Fruit fly (Drosophila melanogaster) whole organism, embryonic: ENCODE results near the gene Gnmt.

Experiments used
- ATbp ChIP-seq: fragments of 200-800 bp; sonication (Bioruptor generic); optimal IDR thresholded peaks from 2 replicates; lab custom pipeline; 2017; ENCODE audit warnings: missing biosample characterization, mild to moderate bottlenecking, missing genetic modification characterization, missing genetic modification reagents
- Blimp-1 ChIP-seq: fragments of 200-800 bp; sonication (Bioruptor generic); optimal IDR thresholded peaks from 3 replicates; lab custom pipeline; 2018; ENCODE audit warnings: missing biosample characterization, missing genetic modification characterization, mild to moderate bottlenecking, moderate library complexity, missing genetic modification reagents
- CG10147 ChIP-seq: fragments of 200-800 bp; sonication (Bioruptor generic); optimal IDR thresholded peaks from 2 replicates; lab custom pipeline; 2019; ENCODE audit warnings: missing biosample characterization, mild to moderate bottlenecking, missing genetic modification characterization, moderate library complexity
- CG10209 ChIP-seq: fragments of 200-800 bp; sonication (Bioruptor generic); optimal IDR thresholded peaks from 3 replicates; lab custom pipeline; 2017; ENCODE audit warnings: missing biosample characterization, mild to moderate bottlenecking, missing genetic modification characterization, missing genetic modification reagents
- CG10321 ChIP-seq: fragments of 200-800 bp; sonication (Bioruptor generic); IDR thresholded peaks from 2 replicates; pipeline ENCODE4 v1.3.6; 2022; ENCODE audit warnings: missing biosample characterization, missing genetic modification characterization
- CG10431 ChIP-seq: fragments of 200-800 bp; sonication (Bioruptor generic); optimal IDR thresholded peaks from 3 replicates; lab custom pipeline; 2018; ENCODE audit warnings: missing biosample characterization, mild to moderate bottlenecking, missing genetic modification characterization
- CG10462 ChIP-seq: fragments of 200-800 bp; sonication (Bioruptor generic); optimal IDR thresholded peaks from 2 replicates; lab custom pipeline; 2016; ENCODE audit warnings: missing biosample characterization, missing genetic modification characterization
- CG10654 ChIP-seq: fragments of 200-800 bp; sonication (Bioruptor generic); optimal IDR thresholded peaks from 2 replicates; lab custom pipeline; 2016; ENCODE audit warnings: missing biosample characterization, missing genetic modification characterization
- CG11093 ChIP-seq: fragments of 200-800 bp; sonication (Bioruptor generic); IDR thresholded peaks from 3 replicates; pipeline ENCODE4 v1.3.6; 2022; ENCODE audit warnings: missing biosample characterization, missing genetic modification characterization
- CG11247 ChIP-seq: fragments of 200-800 bp; sonication (Bioruptor generic); IDR thresholded peaks from 2 replicates; pipeline ENCODE4 v1.3.6; 2022; ENCODE audit warnings: missing biosample characterization, missing genetic modification characterization
- CG12299 ChIP-seq: fragments of 200-800 bp; sonication (Bioruptor generic); optimal IDR thresholded peaks from 2 replicates; lab custom pipeline; 2018; ENCODE audit warnings: missing biosample characterization, mild to moderate bottlenecking, missing genetic modification characterization
- CG1233 ChIP-seq: fragments of 200-800 bp; sonication (Bioruptor generic); optimal IDR thresholded peaks from 4 replicates; lab custom pipeline; 2018; ENCODE audit warnings: missing biosample characterization, mild to moderate bottlenecking, missing genetic modification characterization
- CG12769 ChIP-seq: fragments of 200-800 bp; sonication (Bioruptor generic); optimal IDR thresholded peaks from 2 replicates; lab custom pipeline; 2019; ENCODE audit warnings: missing biosample characterization, mild to moderate bottlenecking, missing genetic modification characterization, moderate library complexity
- CG14710 ChIP-seq: fragments of 200-800 bp; sonication (Bioruptor generic); optimal IDR thresholded peaks from 3 replicates; lab custom pipeline; 2019; ENCODE audit warnings: missing biosample characterization, mild to moderate bottlenecking, missing genetic modification characterization, moderate library complexity
- CG15479 ChIP-seq: fragments of 200-800 bp; sonication (Bioruptor generic); optimal IDR thresholded peaks from 3 replicates; lab custom pipeline; 2019; ENCODE audit warnings: missing biosample characterization, mild to moderate bottlenecking, missing genetic modification characterization, moderate library complexity
- CG30431 ChIP-seq: fragments of 200-800 bp; sonication (Bioruptor generic); optimal IDR thresholded peaks from 2 replicates; lab custom pipeline; 2017; ENCODE audit warnings: missing biosample characterization, missing genetic modification characterization
- CG31365 ChIP-seq: fragments of 200-800 bp; sonication (Bioruptor generic); optimal IDR thresholded peaks from 2 replicates; lab custom pipeline; 2018; ENCODE audit warnings: missing biosample characterization, mild to moderate bottlenecking, missing genetic modification characterization
- CG3281 ChIP-seq: fragments of 200-800 bp; sonication (Bioruptor generic); optimal IDR thresholded peaks from 3 replicates; lab custom pipeline; 2017; ENCODE audit warnings: missing biosample characterization, mild to moderate bottlenecking, missing genetic modification characterization
- CG33213 ChIP-seq: fragments of 200-800 bp; sonication (Bioruptor generic); optimal IDR thresholded peaks from 3 replicates; lab custom pipeline; 2016; ENCODE audit warnings: missing biosample characterization, missing genetic modification characterization
- CG3726 ChIP-seq: fragments of 200-800 bp; sonication (Bioruptor generic); IDR thresholded peaks from 3 replicates; pipeline ENCODE4, ENCODE4 v1.3.6; 2022; ENCODE audit warnings: missing biosample characterization, missing genetic modification characterization
- CG5180 ChIP-seq: fragments of 200-800 bp; sonication (Bioruptor generic); optimal IDR thresholded peaks from 3 replicates; lab custom pipeline; 2017; ENCODE audit warnings: missing biosample characterization, missing genetic modification characterization, mild to moderate bottlenecking, moderate library complexity, missing genetic modification reagents
- CG7963 ChIP-seq: fragments of 200-800 bp; sonication (Bioruptor generic); IDR thresholded peaks from 3 replicates; pipeline ENCODE4 v1.3.6; 2022; ENCODE audit warnings: missing biosample characterization, missing genetic modification characterization; ENCODE audit not compliant: partially characterized antibody
- CG8089 ChIP-seq: fragments of 200-800 bp; sonication (Bioruptor generic); optimal IDR thresholded peaks from 3 replicates; lab custom pipeline; 2016; ENCODE audit warnings: missing biosample characterization, missing genetic modification characterization
- CG8290 ChIP-seq, 3 experiments: fragments of 200-800 bp; sonication (Bioruptor generic); optimal IDR thresholded peaks; 2 replicates each; lab custom pipeline; 2016 to 2019; ENCODE audit warnings: missing biosample characterization in 3 of 3, missing genetic modification characterization in 3 of 3, mild to moderate bottlenecking in 2 of 3, moderate library complexity in 1 of 3
- CG8944 ChIP-seq: fragments of 200-800 bp; sonication (Bioruptor generic); optimal IDR thresholded peaks from 3 replicates; lab custom pipeline; 2016; ENCODE audit warnings: missing biosample characterization, missing genetic modification characterization
- CG9215 ChIP-seq: fragments of 200-800 bp; sonication (Bioruptor generic); IDR thresholded peaks from 2 replicates; pipeline ENCODE4 v1.3.6; 2022; ENCODE audit warnings: missing biosample characterization, missing genetic modification characterization
- Dad ChIP-seq: fragments of 200-800 bp; sonication (Bioruptor generic); optimal IDR thresholded peaks from 3 replicates; lab custom pipeline; 2016; ENCODE audit warnings: missing biosample characterization, missing genetic modification characterization
- Dip2 ChIP-seq: fragments of 200-800 bp; sonication (Bioruptor generic); IDR thresholded peaks from 2 replicates; pipeline ENCODE4 v1.3.6; 2022; ENCODE audit warnings: missing biosample characterization, missing genetic modification characterization
- HLHmδ ChIP-seq: fragments of 200-800 bp; sonication (Bioruptor generic); optimal IDR thresholded peaks from 2 replicates; lab custom pipeline; 2018; ENCODE audit warnings: missing biosample characterization, mild to moderate bottlenecking, missing genetic modification characterization, moderate library complexity
- MTF-1 ChIP-seq: fragments of 200-800 bp; sonication (Bioruptor generic); optimal IDR thresholded peaks from 2 replicates; lab custom pipeline; 2018; ENCODE audit warnings: missing biosample characterization, mild to moderate bottlenecking, missing genetic modification characterization, borderline replicate concordance
- Mad ChIP-seq: fragments of 200-800 bp; sonication (Bioruptor generic); optimal IDR thresholded peaks from 2 replicates; lab custom pipeline; 2016; ENCODE audit warnings: missing biosample characterization, missing genetic modification characterization
- Max ChIP-seq: fragments of 200-800 bp; sonication (Bioruptor generic); optimal IDR thresholded peaks from 2 replicates; lab custom pipeline; 2016; ENCODE audit warnings: missing biosample characterization, mild to moderate bottlenecking, missing genetic modification characterization
- Ravus ChIP-seq: fragments of 200-800 bp; sonication (Bioruptor generic); IDR thresholded peaks from 2 replicates; pipeline ENCODE4 v1.3.6; 2022; ENCODE audit warnings: missing biosample characterization, missing genetic modification characterization
- Rx ChIP-seq: fragments of 200-800 bp; sonication (Bioruptor generic); IDR thresholded peaks from 2 replicates; pipeline ENCODE4 v1.3.6; 2022; ENCODE audit warnings: missing biosample characterization, missing genetic modification characterization
- Scr ChIP-seq: fragments of 200-800 bp; sonication (Bioruptor generic); IDR thresholded peaks from 2 replicates; pipeline ENCODE4 v1.3.6; 2022; ENCODE audit warnings: missing biosample characterization, missing genetic modification characterization; ENCODE audit not compliant: partially characterized antibody
- Sin3A ChIP-seq: fragments of >200 bp; optimal IDR thresholded peaks from 2 replicates; lab custom pipeline; 2018
- Vsx1 ChIP-seq: fragments of 200-800 bp; sonication (Bioruptor generic); optimal IDR thresholded peaks from 2 replicates; lab custom pipeline; 2017; ENCODE audit warnings: missing biosample characterization, mild to moderate bottlenecking, missing genetic modification characterization, missing genetic modification reagents
- az2 ChIP-seq: fragments of 200-800 bp; sonication (Bioruptor generic); optimal IDR thresholded peaks from 3 replicates; lab custom pipeline; 2016; ENCODE audit warnings: missing biosample characterization, missing genetic modification characterization
- caup ChIP-seq: fragments of 200-800 bp; sonication (Bioruptor generic); optimal IDR thresholded peaks from 3 replicates; lab custom pipeline; 2017; ENCODE audit warnings: missing biosample characterization, mild to moderate bottlenecking, missing genetic modification characterization, moderate library complexity; ENCODE audit not compliant: severe bottlenecking
- fd3F ChIP-seq: fragments of 200-800 bp; sonication (Bioruptor generic); optimal IDR thresholded peaks from 2 replicates; lab custom pipeline; 2018; ENCODE audit warnings: missing biosample characterization, mild to moderate bottlenecking, missing genetic modification characterization, moderate library complexity
- ftz-f1 ChIP-seq: fragments of 200-800 bp; sonication (Bioruptor generic); optimal IDR thresholded peaks from 2 replicates; lab custom pipeline; 2016; ENCODE audit warnings: missing biosample characterization, missing genetic modification characterization
- grn ChIP-seq: fragments of 200-800 bp; sonication (Bioruptor generic); optimal IDR thresholded peaks from 3 replicates; lab custom pipeline; 2017; ENCODE audit warnings: missing biosample characterization, missing genetic modification characterization
- mirr ChIP-seq: fragments of 200-800 bp; sonication (Bioruptor generic); optimal IDR thresholded peaks from 3 replicates; lab custom pipeline; 2018; ENCODE audit warnings: missing biosample characterization, mild to moderate bottlenecking, missing genetic modification characterization
- p53 ChIP-seq: fragments of 200-800 bp; sonication (Bioruptor generic); optimal IDR thresholded peaks from 2 replicates; lab custom pipeline; 2016; ENCODE audit warnings: missing biosample characterization, missing genetic modification characterization
- pho ChIP-seq: fragments of 200-800 bp; sonication (Bioruptor generic); optimal IDR thresholded peaks from 2 replicates; lab custom pipeline; 2016; ENCODE audit warnings: missing biosample characterization, missing genetic modification characterization
- pita ChIP-seq: fragments of 200-800 bp; sonication (Bioruptor generic); optimal IDR thresholded peaks from 2 replicates; lab custom pipeline; 2017; ENCODE audit warnings: missing biosample characterization, mild to moderate bottlenecking, missing genetic modification characterization
- ro ChIP-seq: fragments of 200-800 bp; sonication (Bioruptor generic); IDR thresholded peaks from 2 replicates; pipeline ENCODE4 v1.3.6; 2022; ENCODE audit warnings: missing biosample characterization, missing genetic modification characterization
- salm ChIP-seq: fragments of 200-800 bp; sonication (Bioruptor generic); optimal IDR thresholded peaks from 2 replicates; lab custom pipeline; 2018; ENCODE audit warnings: missing biosample characterization, mild to moderate bottlenecking, missing genetic modification characterization
- sima ChIP-seq: fragments of 200-800 bp; sonication (Bioruptor generic); optimal IDR thresholded peaks from 2 replicates; lab custom pipeline; 2016; ENCODE audit warnings: missing biosample characterization, missing genetic modification characterization
- wor ChIP-seq: fragments of 200-800 bp; sonication (Bioruptor generic); IDR thresholded peaks from 2 replicates; pipeline ENCODE4 v1.3.6; 2022; ENCODE audit warnings: missing biosample characterization, missing genetic modification characterization

The Gnmt gene

dm6 chr3R:12716251-12716650 is 41.8 kb downstream of the Gnmt start (continued):
- TF ChIP-seq CG3726 (GFP tag; lab: Robert Waterston, UW) (no peak), CG33213 (no peak), CG10209 (GFP tag; lab: Kevin White, UChicago) (no peak), CG1233 (GFP tag; lab: Kevin White, UChicago) (no peak), CG8089 (GFP tag; lab: Kevin White, UChicago) (no peak), MTF-1 (GFP tag; lab: Kevin White, UChicago) (no peak), mirr (peak; percentile 84), CG10654 (GFP tag; lab: Kevin White, UChicago) (no peak), CG3281 (GFP tag; lab: Kevin White, UChicago) (peak; percentile 16), Blimp-1 (GFP tag; lab: Kevin White, UChicago) (peak; percentile 28), pita (GFP tag; lab: Kevin White, UChicago) (no peak), CG10321 (GFP tag; lab: Robert Waterston, UW) (no peak), Ravus (no peak), HLHmδ (GFP tag; lab: Kevin White, UChicago) (no peak), CG11247 (GFP tag; lab: Robert Waterston, UW) (no peak), CG12769 (tag; lab: Kevin White, UChicago) (peak; percentile 47), CG14710 (no peak), CG5180 (GFP tag; lab: Kevin White, UChicago) (no peak), fd3F (GFP tag; lab: Kevin White, UChicago) (peak; percentile 14), CG8290 (GFP tag; optimal IDR thresholded peaks at IDR 0.05; lab: Kevin White, UChicago) (no peak), CG8290 (tag; optimal IDR thresholded peaks at IDR 0.05; lab: Kevin White, UChicago) (peak in 1 of 2 experiments; percentile 55), Dad (GFP tag; lab: Kevin White, UChicago) (no peak), CG10147 (no peak), caup (GFP tag; lab: Kevin White, UChicago) (peak; percentile 35), pho (GFP tag; lab: Kevin White, UChicago) (no peak), Mad (GFP tag; lab: Kevin White, UChicago) (no peak), salm (tag; lab: Kevin White, UChicago) (no peak), CG30431 (GFP tag; lab: Kevin White, UChicago) (no peak), CG10431 (GFP tag; lab: Kevin White, UChicago) (no peak), CG8944 (GFP tag; lab: Kevin White, UChicago) (no peak), CG7963 (GFP tag; lab: Robert Waterston, UW) (no peak), CG10462 (GFP tag; lab: Kevin White, UChicago) (no peak), CG31365 (tag; lab: Kevin White, UChicago) (no peak), Max (GFP tag; lab: Kevin White, UChicago) (no peak), Vsx1 (GFP tag; lab: Kevin White, UChicago) (no peak), Dip2 (GFP tag; lab: Robert Waterston, UW) (no peak), Scr (GFP tag; lab: Robert Waterston, UW) (no peak), wor (GFP tag; lab: Robert Waterston, UW) (no peak), grn (no peak), az2 (GFP tag; lab: Kevin White, UChicago) (no peak), CG11093 (GFP tag; lab: Robert Waterston, UW) (no peak), p53 (GFP tag; lab: Kevin White, UChicago) (no peak), Rx (GFP tag; lab: Robert Waterston, UW) (no peak), ftz-f1 (GFP tag; lab: Kevin White, UChicago) (no peak), CG15479 (GFP tag; lab: Kevin White, UChicago) (no peak), ATbp (no peak), Sin3A (no peak), ro (GFP tag; lab: Robert Waterston, UW) (no peak), sima (GFP tag; lab: Kevin White, UChicago) (no peak), CG9215 (GFP tag; lab: Robert Waterston, UW) (no peak), CG12299 (tag; lab: Kevin White, UChicago) (no peak)
